Fruit fly (Drosophila melanogaster) whole organism, embryonic: Measurements from ENCODE around the gene CG34409.

Experiments
- CG11560 ChIP-seq: fragments of 200-800 bp; sonication (Bioruptor generic); IDR thresholded peaks from 3 replicates; pipeline ENCODE4 v1.3.6; 2022; ENCODE audit warnings: missing biosample characterization, missing genetic modification characterization
- CG12659 ChIP-seq: fragments of 200-800 bp; sonication (Bioruptor generic); optimal IDR thresholded peaks from 3 replicates; lab custom pipeline; 2017; ENCODE audit warnings: mild to moderate bottlenecking, missing biosample characterization, missing genetic modification reagents, missing genetic modification characterization
- CG18764 ChIP-seq: fragments of 200-800 bp; sonication (Bioruptor generic); optimal IDR thresholded peaks from 3 replicates; lab custom pipeline; 2016; ENCODE audit warnings: missing biosample characterization, missing genetic modification characterization
- CG31388 ChIP-seq: fragments of 200-800 bp; sonication (Bioruptor generic); optimal IDR thresholded peaks from 2 replicates; lab custom pipeline; 2016; ENCODE audit warnings: missing biosample characterization, missing genetic modification characterization
- D ChIP-seq, 2 experiments: fragments of 200-800 bp in 1 of 2; fragments of >200 bp in 1 of 2; sonication (Bioruptor generic) in 1 of 2; optimal IDR thresholded peaks; 2 replicates in 1 of 2; 3 replicates in 1 of 2; lab custom pipeline; 2017; ENCODE audit warnings: mild to moderate bottlenecking in 1 of 2, missing biosample characterization in 1 of 2, missing genetic modification characterization in 1 of 2, missing genetic modification reagents in 1 of 2
- Eip74EF ChIP-seq, 2 experiments: fragments of 200-800 bp in 1 of 2; fragments of >200 bp in 1 of 2; sonication (Bioruptor generic) in 1 of 2; optimal IDR thresholded peaks; 2 replicates each; lab custom pipeline; 2017 to 2019; ENCODE audit warnings: missing biosample characterization in 2 of 2, missing genetic modification characterization in 2 of 2, mild to moderate bottlenecking in 1 of 2, moderate library complexity in 1 of 2
- Gug ChIP-seq: fragments of 200-800 bp; sonication (Bioruptor generic); IDR thresholded peaks from 4 replicates; pipeline ENCODE4 v1.3.6; 2022; ENCODE audit warnings: missing biosample characterization, missing genetic modification characterization
- Hr39 ChIP-seq: fragments of >200 bp; optimal IDR thresholded peaks from 2 replicates; lab custom pipeline; 2017
- bcd ChIP-seq: fragments of 200-800 bp; sonication (Bioruptor generic); optimal IDR thresholded peaks from 2 replicates; lab custom pipeline; 2017; ENCODE audit warnings: missing biosample characterization, mild to moderate bottlenecking, missing genetic modification characterization
- lbe ChIP-seq: fragments of 200-800 bp; sonication (Bioruptor generic); optimal IDR thresholded peaks from 2 replicates; lab custom pipeline; 2016; ENCODE audit warnings: missing biosample characterization, mild to moderate bottlenecking, missing genetic modification characterization
- pzg ChIP-seq: fragments of 200-800 bp; sonication (Bioruptor generic); optimal IDR thresholded peaks from 3 replicates; lab custom pipeline; 2018; ENCODE audit warnings: missing biosample characterization, mild to moderate bottlenecking, missing genetic modification characterization, moderate library complexity
- vvl ChIP-seq: fragments of 200-800 bp; sonication (Bioruptor generic); IDR thresholded peaks from 2 replicates; pipeline ENCODE4 v1.3.6; 2022; ENCODE audit warnings: missing biosample characterization, missing genetic modification characterization

dm6 chr3R:9793018-9793417, 46.9 kb upstream of the CG34409 start, which contains the start of gene CG8516:
- no peak for TF ChIP-seq Gug
- TF ChIP-seq lbe (GFP tag; lab: Kevin White, UChicago), result no peak
- TF ChIP-seq D (optimal IDR thresholded peaks at IDR 0.05; lab: Kevin White, UChicago), result no peak
- TF ChIP-seq D (GFP tag; optimal IDR thresholded peaks at IDR 0.05; lab: Kevin White, UChicago), result no peak
- no peak for TF ChIP-seq Eip74EF (GFP tag; optimal IDR thresholded peaks at IDR 0.05; lab: Kevin White, UChicago)
- peak; percentile 83 for TF ChIP-seq pzg (GFP tag; lab: Kevin White, UChicago)
- no peak for TF ChIP-seq Hr39 (lab: Kevin White, UChicago)
- no peak for TF ChIP-seq CG31388 (GFP tag; lab: Kevin White, UChicago)
- TF ChIP-seq CG12659 (GFP tag; lab: Kevin White, UChicago), result peak; percentile 57
- TF ChIP-seq CG11560 (tag; lab: Robert Waterston, UW), result no peak
- TF ChIP-seq vvl, result peak; percentile 32; the same call in 1 of the 2 replicates
- no peak for TF ChIP-seq bcd (GFP tag; lab: Kevin White, UChicago)
- no peak for TF ChIP-seq CG18764 (GFP tag; lab: Kevin White, UChicago)
